Fruit fly (Drosophila melanogaster): ENCODE data around the gene rho.

- TF ChIP-seq usp (GFP tag; optimal IDR thresholded peaks at IDR 0.05) = no peak
- TF ChIP-seq pan (optimal IDR thresholded peaks at IDR 0.05) = no peak
- no peak for TF ChIP-seq CG8478 (optimal IDR thresholded peaks at IDR 0.05)
Measured at dm6 chr3L:1478998-1479680, 15.5 kb downstream of the rho start.
